Fruit fly (Drosophila melanogaster): ENCODE data around the gene Irk3.

Gene Irk3

DNA sequence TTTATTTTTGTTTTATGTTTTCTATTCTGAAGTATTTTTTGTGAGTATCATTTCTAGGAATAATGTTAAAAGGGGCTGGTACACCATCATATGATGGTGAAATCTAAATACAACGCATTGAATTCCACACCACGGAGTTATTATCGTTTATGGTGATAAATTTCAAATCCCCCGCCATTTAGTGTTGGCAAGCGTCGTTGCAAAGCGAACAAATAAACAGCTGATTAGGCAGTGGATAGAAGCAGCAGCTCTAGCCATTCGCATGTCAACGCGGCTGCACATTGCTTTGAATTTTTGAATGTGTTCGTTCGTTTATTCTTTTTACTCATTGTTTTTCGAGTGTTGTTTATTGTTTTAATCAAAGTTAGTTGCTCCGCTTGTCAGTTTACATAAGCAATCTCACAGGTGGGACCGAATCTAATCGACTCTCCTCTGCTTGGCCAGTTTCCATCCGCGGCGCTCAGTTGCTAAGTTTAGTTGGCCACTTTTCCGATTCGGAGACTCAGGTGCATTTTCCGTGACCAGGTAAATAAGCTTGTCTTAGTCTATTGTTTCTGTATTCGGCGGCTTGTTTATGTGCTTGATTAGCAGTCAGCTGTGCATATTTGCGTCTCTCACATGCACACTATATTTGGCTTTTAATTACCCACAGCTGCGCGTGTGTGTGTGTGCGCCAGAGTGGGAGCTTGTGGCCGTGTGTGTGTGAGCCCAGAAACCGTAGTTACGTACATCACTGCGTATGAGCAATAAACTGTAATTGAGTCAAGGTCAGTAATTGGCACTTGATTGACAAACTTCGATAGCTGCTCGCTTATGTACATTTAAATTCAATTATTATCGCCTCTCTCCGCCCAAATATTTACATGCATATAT, 36.4 kb downstream of the Irk3 start, which contains the start of the genes Mst36Fa and CG31751 (continued):
- peak in 1 of 2 experiments; percentile 67 for TF ChIP-seq Pdp1 (GFP tag; optimal IDR thresholded peaks at IDR 0.05)
- TF ChIP-seq CG9797 (GFP tag; optimal IDR thresholded peaks at IDR 0.05) = peak; percentile 33
- TF ChIP-seq CG7987 (GFP tag; optimal IDR thresholded peaks at IDR 0.05) = peak; percentile 92
- peak; percentile 83 for TF ChIP-seq CG11456 (GFP tag; IDR thresholded peaks at IDR 0.05)
- TF ChIP-seq Xbp1 (GFP tag; optimal IDR thresholded peaks at IDR 0.05) = peak; percentile 27
- peak; percentile 52; the same call in 1 of the 3 replicates for TF ChIP-seq B-H1 (GFP tag; IDR thresholded peaks at IDR 0.05)
- TF ChIP-seq HLH3B (GFP tag; IDR thresholded peaks at IDR 0.05) = peak; percentile 71; the same call in 1 of the 2 replicates
- peak; percentile 62 for TF ChIP-seq CG14441 (GFP tag; IDR thresholded peaks at IDR 0.05)
- TF ChIP-seq Ets97D (GFP tag; optimal IDR thresholded peaks at IDR 0.05) = peak; percentile 42
- TF ChIP-seq exex (tag; optimal IDR thresholded peaks at IDR 0.05) = peak; percentile 78
- no peak for TF ChIP-seq Dip2 (GFP tag; IDR thresholded peaks at IDR 0.05)
- no peak for TF ChIP-seq bbx (GFP tag; IDR thresholded peaks at IDR 0.05; ENCODE audit: partially characterized antibody)
- peak; percentile 63; the same call in 1 of the 2 replicates for TF ChIP-seq CG1024 (GFP tag; IDR thresholded peaks at IDR 0.05)
- no peak for TF ChIP-seq Dfd (GFP tag; optimal IDR thresholded peaks at IDR 0.05)
- peak; percentile 93 for TF ChIP-seq CG12071 (GFP tag; optimal IDR thresholded peaks at IDR 0.05)
- peak; percentile 77 for TF ChIP-seq disco-r (GFP tag; optimal IDR thresholded peaks at IDR 0.05)
- TF ChIP-seq Lim3 (GFP tag; IDR thresholded peaks at IDR 0.05) = no peak
- peak; percentile 44; the same call in 1 of the 3 replicates for TF ChIP-seq CG11093 (GFP tag; IDR thresholded peaks at IDR 0.05)
- TF ChIP-seq Bdp1 (GFP tag; optimal IDR thresholded peaks at IDR 0.05) = peak; percentile 76
- TF ChIP-seq stwl (tag; optimal IDR thresholded peaks at IDR 0.05) = peak; percentile 72
- TF ChIP-seq CG10147 (GFP tag; optimal IDR thresholded peaks at IDR 0.05) = no peak
- peak; percentile 9 for TF ChIP-seq Hmx (GFP tag; optimal IDR thresholded peaks at IDR 0.05)
- TF ChIP-seq ash1 (GFP tag; optimal IDR thresholded peaks at IDR 0.05) = peak; percentile 88
- peak; percentile 47 for TF ChIP-seq Atf-2 (GFP tag; optimal IDR thresholded peaks at IDR 0.05)
- TF ChIP-seq CG11560 (tag; IDR thresholded peaks at IDR 0.05) = no peak
- no peak for TF ChIP-seq vnd (GFP tag; IDR thresholded peaks at IDR 0.05; ENCODE audit: partially characterized antibody)
- TF ChIP-seq sr (GFP tag; IDR thresholded peaks at IDR 0.05) = peak; percentile 45; the same call in 2 of the 3 replicates
- peak; percentile 81 for TF ChIP-seq CG11398 (GFP tag; optimal IDR thresholded peaks at IDR 0.05)
- no peak for TF ChIP-seq Ets65A (GFP tag)
- TF ChIP-seq CG14860 (GFP tag; IDR thresholded peaks at IDR 0.05; ENCODE audit: partially characterized antibody) = no peak
- no peak for TF ChIP-seq GATAe (GFP tag; conservative IDR thresholded peaks at IDR 0.05)
- peak; percentile 88 for TF ChIP-seq CG12659 (GFP tag; optimal IDR thresholded peaks at IDR 0.05)
- no peak; the same call in 1 of the 2 replicates for TF ChIP-seq CG31441 (GFP tag; IDR thresholded peaks at IDR 0.05)
- TF ChIP-seq Dek (tag; optimal IDR thresholded peaks at IDR 0.05) = peak; percentile 76
- TF ChIP-seq lilli (GFP tag; optimal IDR thresholded peaks at IDR 0.05) = peak; percentile 29
- peak; percentile 91 for TF ChIP-seq CrebB (tag; optimal IDR thresholded peaks at IDR 0.05)
- TF ChIP-seq wek (GFP tag; optimal IDR thresholded peaks at IDR 0.05) = peak; percentile 88
- TF ChIP-seq CG4617 (GFP tag; optimal IDR thresholded peaks at IDR 0.05; ENCODE audit: borderline replicate concordance) = peak; percentile 69
- TF ChIP-seq sqz (GFP tag; optimal IDR thresholded peaks at IDR 0.05) = no peak
- peak; percentile 93 for TF ChIP-seq kni (GFP tag; optimal IDR thresholded peaks at IDR 0.05)
- peak; percentile 64 for TF ChIP-seq CG8281 (tag; optimal IDR thresholded peaks at IDR 0.05)
- peak; percentile 95 for TF ChIP-seq Hmr (GFP tag; optimal IDR thresholded peaks at IDR 0.05)
- no peak for TF ChIP-seq CG31388 (GFP tag; optimal IDR thresholded peaks at IDR 0.05)
- peak; percentile 96 for TF ChIP-seq sug (tag; optimal IDR thresholded peaks at IDR 0.05)
- peak; percentile 71 for TF ChIP-seq CG9609 (GFP tag; optimal IDR thresholded peaks at IDR 0.05)
- TF ChIP-seq Dll (GFP tag; IDR thresholded peaks at IDR 0.05; ENCODE audit: partially characterized antibody) = peak; percentile 45; the same call in 1 of the 4 replicates
- peak; percentile 83 for TF ChIP-seq HmgD (GFP tag; optimal IDR thresholded peaks at IDR 0.05)
- peak; percentile 76 for TF ChIP-seq Dbx (GFP tag; IDR thresholded peaks at IDR 0.05)

Measured in whole organism, embryonic.